Worm (Caenorhabditis elegans) whole organism, early embryonic: ENCODE measurements around the gene inpp-1.

Source experiments
- aly-1 ChIP-seq: sonication (generic microtip); optimal IDR thresholded peaks from 2 replicates; lab custom pipeline; 2016; ENCODE audit warnings: missing genetic modification characterization, missing compliant biosample characterization
- ama-1 ChIP-seq: fragments of 150-350 bp; optimal IDR thresholded peaks from 2 replicates; lab custom pipeline; 2014
- ceh-13 ChIP-seq: fragments of 200-800 bp; sonication (Bioruptor generic); optimal IDR thresholded peaks from 2 replicates; lab custom pipeline; 2018; ENCODE audit warnings: mild to moderate bottlenecking, missing genetic modification characterization, missing compliant biosample characterization
- flt-1 ChIP-seq: fragments of 200-800 bp; sonication (Bioruptor generic); IDR thresholded peaks from 2 replicates; pipeline ENCODE4 v1.3.6; 2022; ENCODE audit warnings: missing genetic modification characterization, missing compliant biosample characterization
- hmg-4 ChIP-seq: fragments of 200-800 bp; sonication (Bioruptor generic); optimal IDR thresholded peaks from 2 replicates; lab custom pipeline; 2018; ENCODE audit warnings: mild to moderate bottlenecking, missing genetic modification characterization, missing compliant biosample characterization
- pes-1 ChIP-seq: fragments of 200-800 bp; sonication (Bioruptor generic); IDR thresholded peaks from 2 replicates; pipeline ENCODE4 v1.3.6; 2022; ENCODE audit warnings: missing genetic modification reagents, missing genetic modification characterization, missing compliant biosample characterization
- scrt-1 ChIP-seq: fragments of 200-800 bp; sonication (Bioruptor generic); IDR thresholded peaks from 2 replicates; pipeline ENCODE4 v1.3.6; 2022; ENCODE audit warnings: missing genetic modification characterization, missing compliant biosample characterization
- sea-1 ChIP-seq: fragments of 200-800 bp; sonication (Bioruptor generic); conservative IDR thresholded peaks from 2 replicates; pipeline ENCODE4 v1.3.6; 2022; ENCODE audit warnings: missing genetic modification characterization, missing compliant biosample characterization
- tbx-11 ChIP-seq: fragments of 200-800 bp; sonication (Bioruptor generic); IDR thresholded peaks from 2 replicates; pipeline ENCODE4 v1.3.6; 2022; ENCODE audit warnings: missing genetic modification characterization, missing compliant biosample characterization
- tbx-37 ChIP-seq: fragments of 200-800 bp; sonication (Bioruptor generic); conservative IDR thresholded peaks from 2 replicates; pipeline ENCODE4 v1.3.6; 2022; ENCODE audit warnings: missing genetic modification reagents, missing genetic modification characterization, missing compliant biosample characterization

DNA sequence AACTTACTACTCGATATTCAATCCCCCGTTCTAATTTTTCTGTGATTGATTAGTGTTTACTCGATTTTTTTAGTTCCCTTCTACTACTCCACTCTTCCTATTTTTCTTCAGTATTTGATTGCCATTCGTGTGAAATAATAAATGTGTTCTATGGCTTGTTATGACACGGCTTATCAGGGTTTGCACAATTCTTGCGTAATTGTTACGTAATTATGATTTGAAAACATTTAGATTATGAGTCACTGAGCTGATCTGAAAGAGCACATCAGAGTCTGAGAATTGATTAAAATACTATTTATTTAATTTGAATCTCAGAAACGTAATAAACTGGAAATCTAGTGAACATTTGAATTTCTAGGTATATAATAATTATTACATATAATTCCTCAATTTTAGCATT, 3.9 kb upstream of the inpp-1 start:
- TF ChIP-seq tbx-37, result no peak
- TF ChIP-seq sea-1 (GFP tag; lab: Robert Waterston, UW), result no peak
- TF ChIP-seq tbx-11, result no peak
- TF ChIP-seq ama-1 (lab: Kevin White, UChicago), result no peak
- TF ChIP-seq pes-1 (GFP tag; lab: Robert Waterston, UW), result no peak
- no peak for TF ChIP-seq aly-1 (tag; lab: Kevin White, UChicago)
- no peak for TF ChIP-seq ceh-13 (GFP tag; lab: Kevin White, UChicago)
- no peak for TF ChIP-seq hmg-4 (GFP tag; lab: Kevin White, UChicago)
- TF ChIP-seq scrt-1, result no peak
- TF ChIP-seq flt-1, result no peak
